Fruit fly (Drosophila melanogaster): Measurements from ENCODE around the gene TwdlZ.

TwdlZ gene

DNA sequence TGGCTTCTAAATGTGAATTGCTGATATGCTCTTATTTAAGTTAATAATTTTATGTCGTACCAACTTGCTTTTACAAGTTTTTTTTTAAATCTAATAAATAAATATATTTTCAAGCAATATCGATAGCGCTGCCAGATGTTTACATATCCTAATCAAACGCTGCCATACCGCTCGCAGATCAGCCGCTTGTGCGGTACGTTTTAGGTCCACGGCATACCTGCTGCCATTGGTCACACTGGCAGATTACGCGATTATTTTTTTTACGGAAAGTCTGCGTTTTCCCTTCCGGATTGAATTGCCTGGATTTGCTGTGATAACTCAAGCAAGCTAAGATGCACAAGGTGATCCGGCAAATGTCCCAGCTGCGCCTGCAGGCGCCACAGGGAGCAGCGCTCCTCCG, 45.8 kb downstream of the TwdlZ start, which contains the start of gene mRpL22 (continued):
- TF ChIP-seq kay (GFP tag; optimal IDR thresholded peaks at IDR 0.05) = no peak
- no peak for TF ChIP-seq Nf-YA (GFP tag; IDR thresholded peaks at IDR 0.05)
- TF ChIP-seq CG14710 (tag; optimal IDR thresholded peaks at IDR 0.05) = peak; percentile 56
- peak; percentile 38 for TF ChIP-seq sqz (GFP tag; optimal IDR thresholded peaks at IDR 0.05)
- no peak for TF ChIP-seq Camta (GFP tag; optimal IDR thresholded peaks at IDR 0.05)
- peak; percentile 10; the same call in 1 of the 2 replicates for TF ChIP-seq vvl (GFP tag; IDR thresholded peaks at IDR 0.05)
- TF ChIP-seq CG4617 (GFP tag; optimal IDR thresholded peaks at IDR 0.05; ENCODE audit: borderline replicate concordance) = peak; percentile 35
- no peak for TF ChIP-seq Asciz (GFP tag; optimal IDR thresholded peaks at IDR 0.05)
- TF ChIP-seq CG9215 (GFP tag; IDR thresholded peaks at IDR 0.05) = no peak
- TF ChIP-seq Bdp1 (GFP tag; optimal IDR thresholded peaks at IDR 0.05) = no peak
- TF ChIP-seq Dp (GFP tag; optimal IDR thresholded peaks at IDR 0.05) = peak; percentile 76
- TF ChIP-seq nom (GFP tag; optimal IDR thresholded peaks at IDR 0.05) = peak; percentile 8
- TF ChIP-seq Rx (GFP tag; IDR thresholded peaks at IDR 0.05) = no peak
- TF ChIP-seq CG10267 (tag; optimal IDR thresholded peaks at IDR 0.05) = peak; percentile 6
- TF ChIP-seq CG9817 (tag; optimal IDR thresholded peaks at IDR 0.05) = no peak
- no peak for TF ChIP-seq Mrtf (GFP tag; IDR thresholded peaks at IDR 0.05)
- TF ChIP-seq stwl (tag; optimal IDR thresholded peaks at IDR 0.05) = peak; percentile 4
- peak; percentile 37 for TF ChIP-seq Med (GFP tag)
- no peak for TF ChIP-seq croc (GFP tag; conservative IDR thresholded peaks at IDR 0.05)
- TF ChIP-seq Pdp1 (GFP tag; optimal IDR thresholded peaks at IDR 0.05) = peak in 1 of 2 experiments; percentile 65
- TF ChIP-seq CG12659 (GFP tag; optimal IDR thresholded peaks at IDR 0.05) = peak; percentile 20
- no peak for TF ChIP-seq gro (GFP tag; optimal IDR thresholded peaks at IDR 0.05)
- no peak for TF ChIP-seq CG1233 (GFP tag; optimal IDR thresholded peaks at IDR 0.05)
- TF ChIP-seq Rfx (GFP tag; IDR thresholded peaks at IDR 0.05) = peak; percentile 31; the same call in 1 of the 2 replicates
- TF ChIP-seq Opbp (GFP tag; IDR thresholded peaks at IDR 0.05; ENCODE audit: partially characterized antibody) = peak; percentile 31; the same call in 1 of the 3 replicates
- TF ChIP-seq crp (GFP tag; optimal IDR thresholded peaks at IDR 0.05) = peak in 1 of 2 experiments; percentile 77
- no peak for TF ChIP-seq aop (GFP tag; IDR thresholded peaks at IDR 0.05)
- TF ChIP-seq BEAF-32 (GFP tag; optimal IDR thresholded peaks at IDR 0.05) = peak; percentile 56
- peak; percentile 19; the same call in 1 of the 3 replicates for TF ChIP-seq knrl (GFP tag; IDR thresholded peaks at IDR 0.05; ENCODE audit: partially characterized antibody)
- TF ChIP-seq Sin3A (optimal IDR thresholded peaks at IDR 0.05) = peak; percentile 36
- TF ChIP-seq Ets97D (GFP tag; optimal IDR thresholded peaks at IDR 0.05) = peak; percentile 30
- TF ChIP-seq CG3065 (GFP tag; optimal IDR thresholded peaks at IDR 0.05) = no peak
- TF ChIP-seq CG9932 (GFP tag; IDR thresholded peaks at IDR 0.05) = 0 out of 2 replicates have a peak, but pooled peaks have one; percentile 29
- peak; percentile 28 for TF ChIP-seq CrebB (tag; optimal IDR thresholded peaks at IDR 0.05)
- TF ChIP-seq B-H2 (GFP tag; optimal IDR thresholded peaks at IDR 0.05) = no peak
- no peak for TF ChIP-seq CG11723 (GFP tag; optimal IDR thresholded peaks at IDR 0.05)
- peak; percentile 66 for TF ChIP-seq pzg (GFP tag; optimal IDR thresholded peaks at IDR 0.05)
- peak; percentile 69 for TF ChIP-seq CG9437 (GFP tag; optimal IDR thresholded peaks at IDR 0.05)
- TF ChIP-seq CG15514 (GFP tag; optimal IDR thresholded peaks at IDR 0.05) = peak; percentile 57
- no peak for TF ChIP-seq lmd (GFP tag; IDR thresholded peaks at IDR 0.05)
- peak; percentile 36; the same call in 1 of the 2 replicates for TF ChIP-seq bbx (GFP tag; IDR thresholded peaks at IDR 0.05; ENCODE audit: partially characterized antibody)
- peak; percentile 50 for TF ChIP-seq CG2116 (GFP tag; optimal IDR thresholded peaks at IDR 0.05)
- TF ChIP-seq CG14441 (GFP tag; IDR thresholded peaks at IDR 0.05) = no peak
- peak; percentile 70 for TF ChIP-seq CG3847 (GFP tag; IDR thresholded peaks at IDR 0.05)
- TF ChIP-seq amos (GFP tag; IDR thresholded peaks at IDR 0.05; ENCODE audit: partially characterized antibody) = peak; percentile 47; the same call in 1 of the 2 replicates
- peak; percentile 73 for TF ChIP-seq MBD-R2 (GFP tag; IDR thresholded peaks at IDR 0.05)
- peak; percentile 47 for TF ChIP-seq Dref (GFP tag; IDR thresholded peaks at IDR 0.05)
- peak; percentile 67 for TF ChIP-seq CG9797 (GFP tag; optimal IDR thresholded peaks at IDR 0.05)
- TF ChIP-seq MESR4 (GFP tag; optimal IDR thresholded peaks at IDR 0.05) = peak; percentile 88

Data from whole organism, embryonic.